Worm (Caenorhabditis elegans) whole organism, midembryonic: ENCODE data around the gene fbxa-15.

Experiments
- T22C8.4 ChIP-seq: fragments of 200-800 bp; sonication (Bioruptor generic); IDR thresholded peaks from 2 replicates; pipeline ENCODE4 v1.3.6; 2022; ENCODE audit warnings: missing genetic modification characterization, missing compliant biosample characterization
- cog-1 ChIP-seq: sonication (generic microtip); optimal IDR thresholded peaks from 2 replicates; lab custom pipeline; 2016; ENCODE audit warnings: missing genetic modification characterization, missing compliant biosample characterization
- flt-1 ChIP-seq: fragments of 200-800 bp; sonication (Bioruptor generic); IDR thresholded peaks from 2 replicates; pipeline ENCODE4 v1.3.6; 2022; ENCODE audit warnings: missing genetic modification characterization, missing compliant biosample characterization
- klf-2 ChIP-seq: fragments of 200-800 bp; sonication (Bioruptor generic); conservative IDR thresholded peaks from 2 replicates; pipeline ENCODE4 v1.3.6; 2022; ENCODE audit warnings: missing genetic modification reagents, missing genetic modification characterization, missing compliant biosample characterization
- med-1 ChIP-seq: sonication (generic microtip); optimal IDR thresholded peaks from 2 replicates; lab custom pipeline; 2017; ENCODE audit warnings: missing genetic modification characterization, mild to moderate bottlenecking, missing compliant biosample characterization, antibody characterized with exemption, missing genetic modification reagents; ENCODE audit not compliant: insufficient read depth
- ref-1 ChIP-seq: fragments of 200-800 bp; sonication (Bioruptor generic); conservative IDR thresholded peaks from 2 replicates; pipeline ENCODE4 v1.3.6; 2022; ENCODE audit warnings: missing genetic modification reagents, missing genetic modification characterization, missing compliant biosample characterization
- tab-1 ChIP-seq: fragments of 200-800 bp; sonication (Bioruptor generic); IDR thresholded peaks from 2 replicates; pipeline ENCODE4 v1.3.6; 2022; ENCODE audit warnings: missing genetic modification characterization, missing compliant biosample characterization
- ztf-23 ChIP-seq: fragments of 200-800 bp; sonication (Bioruptor generic); IDR thresholded peaks from 2 replicates; pipeline ENCODE4 v1.3.6; 2022; ENCODE audit warnings: missing genetic modification reagents, missing genetic modification characterization, missing compliant biosample characterization
- ztf-29 ChIP-seq: fragments of 200-800 bp; sonication (Bioruptor generic); IDR thresholded peaks from 2 replicates; pipeline ENCODE4 v1.3.6; 2022; ENCODE audit warnings: missing genetic modification reagents, missing genetic modification characterization, missing compliant biosample characterization

fbxa-15 gene

ce11 chrIII:1308887-1309286, 12.6 kb downstream of the fbxa-15 start, which contains the start of gene Y82E9BL.12:
Y82E9BL.12 (plus strand) TSS chrIII:1309187.
- no peak for TF ChIP-seq klf-2 (GFP tag; lab: Robert Waterston, UW)
- TF ChIP-seq med-1, result no peak
- no peak for TF ChIP-seq flt-1 (GFP tag; lab: Robert Waterston, UW)
- no peak for TF ChIP-seq ztf-29 (GFP tag; lab: Robert Waterston, UW)
- no peak for TF ChIP-seq ref-1
- no peak for TF ChIP-seq T22C8.4 (GFP tag; lab: Robert Waterston, UW)
- no peak for TF ChIP-seq tab-1
- TF ChIP-seq ztf-23 (GFP tag; lab: Robert Waterston, UW), result no peak
- TF ChIP-seq cog-1 (tag; lab: Kevin White, UChicago), result no peak

- TF ChIP-seq flt-1 (GFP tag; lab: Robert Waterston, UW) (no peak), klf-2 (GFP tag; lab: Robert Waterston, UW) (no peak), ztf-23 (GFP tag; lab: Robert Waterston, UW) (no peak), med-1 (no peak), T22C8.4 (GFP tag; lab: Robert Waterston, UW) (no peak), ztf-29 (GFP tag; lab: Robert Waterston, UW) (no peak), tab-1 (no peak), cog-1 (tag; lab: Kevin White, UChicago) (no peak), ref-1 (no peak)
These were observed 13.3 kb downstream of the fbxa-15 start, which contains the start of gene fbxa-79 for ce11 chrIII:1308209-1308608. fbxa-79 (minus strand) TSS chrIII:1308294.

- TF ChIP-seq T22C8.4 (GFP tag; lab: Robert Waterston, UW), result no peak
- TF ChIP-seq ztf-29 (GFP tag; lab: Robert Waterston, UW), result no peak
- TF ChIP-seq ref-1, result no peak
- TF ChIP-seq klf-2 (GFP tag; lab: Robert Waterston, UW), result no peak
- no peak for TF ChIP-seq flt-1 (GFP tag; lab: Robert Waterston, UW)
- TF ChIP-seq ztf-23 (GFP tag; lab: Robert Waterston, UW), result no peak
- TF ChIP-seq tab-1, result no peak
These were observed 14.1 kb downstream of the fbxa-15 start for ce11 chrIII:1307333-1307732.

- TF ChIP-seq med-1, result no peak
- no peak for TF ChIP-seq tab-1
These were observed 18.0 kb downstream of the fbxa-15 start, which contains the start of gene fbxa-75 for ce11 chrIII:1303414-1303813. fbxa-75 (plus strand) TSS chrIII:1303714.

- TF ChIP-seq med-1, result no peak
- TF ChIP-seq klf-2 (GFP tag; lab: Robert Waterston, UW), result no peak
- no peak for TF ChIP-seq ztf-23 (GFP tag; lab: Robert Waterston, UW)
- TF ChIP-seq T22C8.4 (GFP tag; lab: Robert Waterston, UW), result no peak
These were observed 23.9 kb downstream of the fbxa-15 start, which contains the start of gene fbxa-28 for ce11 chrIII:1297604-1298003. fbxa-28 (plus strand) TSS chrIII:1297904.

- TF ChIP-seq med-1 (no peak), ztf-23 (GFP tag; lab: Robert Waterston, UW) (no peak), cog-1 (tag; lab: Kevin White, UChicago) (no peak), flt-1 (GFP tag; lab: Robert Waterston, UW) (no peak), tab-1 (no peak)
These were observed 26.2 kb downstream of the fbxa-15 start, which contains the start of gene fbxa-35 for ce11 chrIII:1295149-1295716. fbxa-35 (plus strand) TSS chrIII:1295666.

ce11 chrIII:1293135-1293534, 28.3 kb downstream of the fbxa-15 start, which contains the start of gene fbxa-36:
fbxa-36 (minus strand) TSS chrIII:1293235.
- TF ChIP-seq ref-1 (no peak), cog-1 (tag; lab: Kevin White, UChicago) (no peak), klf-2 (GFP tag; lab: Robert Waterston, UW) (no peak), T22C8.4 (GFP tag; lab: Robert Waterston, UW) (no peak), med-1 (no peak), tab-1 (no peak), ztf-29 (GFP tag; lab: Robert Waterston, UW) (no peak), flt-1 (GFP tag; lab: Robert Waterston, UW) (no peak), ztf-23 (GFP tag; lab: Robert Waterston, UW) (no peak)

ce11 chrIII:1289139-1289538, 32.3 kb downstream of the fbxa-15 start:
- TF ChIP-seq klf-2 (GFP tag; lab: Robert Waterston, UW) (no peak), tab-1 (no peak), med-1 (no peak), ztf-23 (GFP tag; lab: Robert Waterston, UW) (no peak), flt-1 (GFP tag; lab: Robert Waterston, UW) (no peak), ref-1 (no peak), cog-1 (tag; lab: Kevin White, UChicago) (no peak), ztf-29 (GFP tag; lab: Robert Waterston, UW) (no peak), T22C8.4 (GFP tag; lab: Robert Waterston, UW) (no peak)

ce11 chrIII:1288473-1289056, 32.9 kb downstream of the fbxa-15 start, which contains the start of gene fbxa-50:
fbxa-50 (minus strand) TSS chrIII:1288523.
- TF ChIP-seq tab-1 (no peak), cog-1 (tag; lab: Kevin White, UChicago) (no peak), T22C8.4 (GFP tag; lab: Robert Waterston, UW) (no peak), klf-2 (GFP tag; lab: Robert Waterston, UW) (no peak), flt-1 (GFP tag; lab: Robert Waterston, UW) (no peak), ref-1 (no peak), ztf-29 (GFP tag; lab: Robert Waterston, UW) (no peak), ztf-23 (GFP tag; lab: Robert Waterston, UW) (no peak), med-1 (no peak)

- TF ChIP-seq T22C8.4 (GFP tag; lab: Robert Waterston, UW) (no peak), flt-1 (GFP tag; lab: Robert Waterston, UW) (no peak), ztf-29 (GFP tag; lab: Robert Waterston, UW) (no peak), ztf-23 (GFP tag; lab: Robert Waterston, UW) (no peak), tab-1 (no peak), klf-2 (GFP tag; lab: Robert Waterston, UW) (no peak), med-1 (no peak)
These were observed 36.8 kb downstream of the fbxa-15 start, which contains the start of gene fbxa-37 for ce11 chrIII:1284584-1285046. fbxa-37 (plus strand) TSS chrIII:1284996.
